Fruit fly (Drosophila melanogaster) whole organism, adult: ENCODE data around the gene ssp.

Experiments used
- CG14711 ChIP-seq: fragments of 200-800 bp; sonication (Bioruptor generic); optimal IDR thresholded peaks from 2 replicates; lab custom pipeline; 2018; ENCODE audit warnings: missing biosample characterization, mild to moderate bottlenecking, missing genetic modification characterization, moderate library complexity
- CG33017 ChIP-seq: fragments of 200-800 bp; sonication (Bioruptor generic); optimal IDR thresholded peaks from 2 replicates; lab custom pipeline; 2018; ENCODE audit warnings: missing biosample characterization, mild to moderate bottlenecking, missing genetic modification characterization, moderate library complexity
- CG5204 ChIP-seq: fragments of 200-800 bp; sonication (Bioruptor generic); optimal IDR thresholded peaks from 2 replicates; lab custom pipeline; 2016; ENCODE audit warnings: missing biosample characterization, missing genetic modification characterization
- CG7045 ChIP-seq: fragments of 200-800 bp; sonication (Bioruptor generic); optimal IDR thresholded peaks from 2 replicates; lab custom pipeline; 2017; ENCODE audit warnings: missing biosample characterization, mild to moderate bottlenecking, missing genetic modification characterization
- Hr96 ChIP-seq: fragments of 200-800 bp; sonication (Bioruptor generic); optimal IDR thresholded peaks from 2 replicates; lab custom pipeline; 2016; ENCODE audit warnings: missing biosample characterization, missing genetic modification characterization
- cic ChIP-seq: fragments of 200-800 bp; sonication (Bioruptor generic); optimal IDR thresholded peaks from 2 replicates; lab custom pipeline; 2017; ENCODE audit warnings: missing biosample characterization, mild to moderate bottlenecking, missing genetic modification characterization, moderate library complexity
- ovo ChIP-seq: fragments of 200-800 bp; sonication (Bioruptor generic); optimal IDR thresholded peaks from 2 replicates; lab custom pipeline; 2016; ENCODE audit warnings: missing biosample characterization, missing genetic modification characterization
- tj ChIP-seq: fragments of 200-800 bp; sonication (Bioruptor generic); optimal IDR thresholded peaks from 3 replicates; lab custom pipeline; 2017; ENCODE audit warnings: missing biosample characterization, mild to moderate bottlenecking, missing genetic modification characterization, moderate library complexity

- TF ChIP-seq CG33017 (tag; lab: Kevin White, UChicago): peak; percentile 18
- peak; percentile 87 for TF ChIP-seq cic (GFP tag; lab: Kevin White, UChicago)
- TF ChIP-seq CG5204 (GFP tag; lab: Kevin White, UChicago): no peak
- TF ChIP-seq CG14711 (tag; lab: Kevin White, UChicago): peak; percentile 64
- peak; percentile 62 for TF ChIP-seq tj
- peak; percentile 20 for TF ChIP-seq CG7045 (GFP tag; lab: Kevin White, UChicago)
- no peak for TF ChIP-seq ovo (GFP tag; lab: Kevin White, UChicago)
- no peak for TF ChIP-seq Hr96 (GFP tag; lab: Kevin White, UChicago)
These were observed 6.1 kb downstream of the ssp start for dm6 chr3L:12124138-12124583.
